Worm (Caenorhabditis elegans): ENCODE measurements around the gene T08B1.1.

DNA sequence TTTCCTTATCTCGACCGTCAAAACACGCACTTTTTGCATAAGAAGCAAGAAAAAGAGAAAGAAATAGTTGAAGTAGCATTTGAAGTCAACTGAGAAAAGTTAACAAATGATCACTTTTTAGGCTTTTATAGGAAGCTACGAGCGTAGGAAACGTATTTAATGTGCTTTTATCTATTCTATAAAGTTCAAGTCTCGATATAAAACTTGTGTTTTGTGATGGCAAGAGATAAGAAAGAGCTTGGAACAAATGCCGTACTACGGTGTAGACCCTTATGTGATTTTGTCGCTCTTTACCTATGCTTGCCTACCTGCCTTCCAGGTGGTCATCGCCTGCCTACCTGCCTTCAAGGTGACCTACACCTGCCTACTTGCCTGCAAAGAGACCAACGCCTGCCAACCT lies 17.4 kb upstream of the T08B1.1 start, which contains the start of gene clec-206:
- TF ChIP-seq him-1 (tag; optimal IDR thresholded peaks at IDR 0.05) = no peak
- no peak for TF ChIP-seq dao-5 (tag; optimal IDR thresholded peaks at IDR 0.05)
- TF ChIP-seq W03F9.2 (tag; optimal IDR thresholded peaks at IDR 0.05) = no peak

Data from whole organism, L4/young adult.